Worm (Caenorhabditis elegans) whole organism, L1 larva: ENCODE data around the gene T09A5.5.

Experiments used
- C16A3.4 ChIP-seq: fragments of 150-350 bp; optimal IDR thresholded peaks from 2 replicates; lab custom pipeline; 2014; ENCODE audit warnings: missing biosample characterization, missing genetic modification characterization
- C34B4.2 ChIP-seq: sonication (generic microtip); optimal IDR thresholded peaks from 2 replicates; lab custom pipeline; 2017; ENCODE audit warnings: mild to moderate bottlenecking, missing genetic modification characterization, missing compliant biosample characterization
- aha-1 ChIP-seq: fragments of 150-350 bp; optimal IDR thresholded peaks from 2 replicates; lab custom pipeline; 2014; ENCODE audit warnings: missing biosample characterization, missing genetic modification characterization
- ama-1 ChIP-seq: fragments of 150-350 bp; optimal IDR thresholded peaks from 2 replicates; lab custom pipeline; 2014
- blmp-1 ChIP-seq: fragments of 150-350 bp; optimal IDR thresholded peaks from 2 replicates; lab custom pipeline; 2014; ENCODE audit warnings: missing biosample characterization, missing genetic modification characterization
- ceh-63 ChIP-seq: fragments of 200-800 bp; sonication (Bioruptor generic); optimal IDR thresholded peaks from 2 replicates; lab custom pipeline; 2018; ENCODE audit warnings: mild to moderate bottlenecking, missing genetic modification characterization, missing compliant biosample characterization
- ceh-88 ChIP-seq: fragments of 200-800 bp; sonication (Bioruptor generic); IDR thresholded peaks from 2 replicates; pipeline ENCODE4 v1.3.6; 2022; ENCODE audit warnings: missing genetic modification characterization, missing compliant biosample characterization
- ceh-90 ChIP-seq: sonication (generic microtip); optimal IDR thresholded peaks from 2 replicates; lab custom pipeline; 2016; ENCODE audit warnings: missing genetic modification characterization, missing compliant biosample characterization
- dpl-1 ChIP-seq, 3 experiments: fragments of 150-350 bp in 2 of 3; sonication (generic microtip) in 1 of 3; optimal IDR thresholded peaks; 2 replicates each; lab custom pipeline; 2014 to 2017; ENCODE audit warnings: missing biosample characterization in 3 of 3, missing genetic modification characterization in 3 of 3, missing genetic modification reagents in 3 of 3
- dsc-1 ChIP-seq: sonication (generic microtip); optimal IDR thresholded peaks from 2 replicates; lab custom pipeline; 2016; ENCODE audit warnings: mild to moderate bottlenecking, missing genetic modification characterization, missing compliant biosample characterization
- efl-1 ChIP-seq, 4 experiments: fragments of 150-350 bp; optimal IDR thresholded peaks in 3 of 4; peaks in 1 of 4; 1 replicate in 1 of 4; 2 replicates in 3 of 4; lab custom pipeline; 2014; ENCODE audit warnings: missing biosample characterization in 2 of 4, missing genetic modification characterization in 2 of 4, missing genetic modification reagents in 2 of 4
- egl-27 ChIP-seq, 2 experiments: fragments of 150-350 bp in 1 of 2; sonication (generic microtip); optimal IDR thresholded peaks; 3 replicates each; lab custom pipeline; 2017 to 2018; ENCODE audit warnings: missing biosample characterization in 2 of 2, missing genetic modification characterization in 2 of 2, missing genetic modification reagents in 2 of 2
- fkh-10 ChIP-seq: sonication (generic microtip); optimal IDR thresholded peaks from 2 replicates; lab custom pipeline; 2017; ENCODE audit warnings: missing biosample characterization, missing genetic modification reagents, missing genetic modification characterization
- grh-1 ChIP-seq: fragments of 200-800 bp; sonication (Bioruptor generic); IDR thresholded peaks from 2 replicates; pipeline ENCODE4 v1.3.6; 2022; ENCODE audit warnings: missing genetic modification reagents, missing genetic modification characterization, missing compliant biosample characterization
- hlh-17 ChIP-seq: fragments of 200-800 bp; sonication (Bioruptor generic); optimal IDR thresholded peaks from 2 replicates; lab custom pipeline; 2018; ENCODE audit warnings: missing genetic modification characterization, mild to moderate bottlenecking, missing compliant biosample characterization, moderate library complexity, borderline replicate concordance
- hlh-4 ChIP-seq: sonication (generic microtip); optimal IDR thresholded peaks from 2 replicates; lab custom pipeline; 2016; ENCODE audit warnings: mild to moderate bottlenecking, missing genetic modification characterization, missing compliant biosample characterization
- hpl-2 ChIP-seq: fragments of 150-350 bp; optimal IDR thresholded peaks from 2 replicates; lab custom pipeline; 2014; ENCODE audit warnings: missing biosample characterization, missing genetic modification reagents, missing genetic modification characterization
- jun-1 ChIP-seq: fragments of 150-350 bp; optimal IDR thresholded peaks from 2 replicates; lab custom pipeline; 2014; ENCODE audit warnings: missing biosample characterization, missing genetic modification reagents, missing genetic modification characterization
- lin-14 ChIP-seq: fragments of 200-800 bp; sonication (Bioruptor generic); optimal IDR thresholded peaks from 2 replicates; lab custom pipeline; 2018; ENCODE audit warnings: mild to moderate bottlenecking, missing genetic modification characterization, moderate library complexity, missing compliant biosample characterization
- lin-15B ChIP-seq: fragments of 150-350 bp; sonication (generic microtip); optimal IDR thresholded peaks from 3 replicates; lab custom pipeline; 2014; ENCODE audit warnings: missing biosample characterization, missing genetic modification characterization
- lin-35 ChIP-seq, 2 experiments: fragments of 150-350 bp; optimal IDR thresholded peaks; 2 replicates each; lab custom pipeline; 2014; ENCODE audit warnings: missing biosample characterization in 2 of 2, missing genetic modification characterization in 2 of 2, missing genetic modification reagents in 2 of 2
- lin-39 ChIP-seq: fragments of 150-350 bp; optimal IDR thresholded peaks from 2 replicates; lab custom pipeline; 2014; ENCODE audit warnings: missing biosample characterization, missing genetic modification reagents, missing genetic modification characterization
- lir-3 ChIP-seq: sonication (generic microtip); optimal IDR thresholded peaks from 2 replicates; lab custom pipeline; 2016; ENCODE audit warnings: mild to moderate bottlenecking, missing genetic modification characterization, moderate library complexity, missing compliant biosample characterization; ENCODE audit not compliant: poor library complexity
- mep-1 ChIP-seq: fragments of 150-350 bp; optimal IDR thresholded peaks from 2 replicates; lab custom pipeline; 2014; ENCODE audit warnings: missing biosample characterization, missing genetic modification characterization
- nhr-47 ChIP-seq: sonication (generic microtip); optimal IDR thresholded peaks from 2 replicates; lab custom pipeline; 2016; ENCODE audit warnings: mild to moderate bottlenecking, missing genetic modification characterization, moderate library complexity, missing compliant biosample characterization
- nhr-71 ChIP-seq: sonication (generic microtip); optimal IDR thresholded peaks from 2 replicates; lab custom pipeline; 2016; ENCODE audit warnings: mild to moderate bottlenecking, missing genetic modification characterization, moderate library complexity, missing compliant biosample characterization
- nhr-76 ChIP-seq: sonication (generic microtip); optimal IDR thresholded peaks from 2 replicates; lab custom pipeline; 2017; ENCODE audit warnings: missing biosample characterization, missing genetic modification characterization
- nhr-77 ChIP-seq: fragments of 150-350 bp; optimal IDR thresholded peaks from 2 replicates; lab custom pipeline; 2014; ENCODE audit warnings: missing biosample characterization, missing genetic modification characterization
- nhr-85 ChIP-seq: sonication (generic microtip); peaks from one replicate; lab custom pipeline; 2016; ENCODE audit warnings: missing genetic modification characterization, inconsistent platforms, missing compliant biosample characterization
- pax-3 ChIP-seq: fragments of 200-800 bp; sonication (Bioruptor generic); optimal IDR thresholded peaks from 2 replicates; lab custom pipeline; 2018; ENCODE audit warnings: mild to moderate bottlenecking, missing genetic modification characterization, moderate library complexity, missing compliant biosample characterization
- pqm-1 ChIP-seq: sonication (generic microtip); optimal IDR thresholded peaks from 3 replicates; lab custom pipeline; 2017; ENCODE audit warnings: missing biosample characterization, missing genetic modification characterization
- rnt-1 ChIP-seq: sonication (generic microtip); optimal IDR thresholded peaks from 2 replicates; lab custom pipeline; 2016; ENCODE audit warnings: mild to moderate bottlenecking, missing genetic modification characterization, moderate library complexity, missing compliant biosample characterization
- skn-1 ChIP-seq: fragments of 150-350 bp; optimal IDR thresholded peaks from 2 replicates; lab custom pipeline; 2014; ENCODE audit warnings: missing biosample characterization, missing genetic modification characterization
- snpc-4 ChIP-seq: fragments of 150-350 bp; optimal IDR thresholded peaks from 2 replicates; lab custom pipeline; 2014; ENCODE audit warnings: missing biosample characterization, missing genetic modification characterization
- sptf-1 ChIP-seq: fragments of 150-350 bp; optimal IDR thresholded peaks from 2 replicates; lab custom pipeline; 2014; ENCODE audit warnings: missing biosample characterization, missing genetic modification characterization
- sup-37 ChIP-seq: fragments of 200-800 bp; sonication (Bioruptor generic); optimal IDR thresholded peaks from 2 replicates; lab custom pipeline; 2018; ENCODE audit warnings: mild to moderate bottlenecking, missing genetic modification characterization, missing compliant biosample characterization
- swsn-7 ChIP-seq: sonication (generic microtip); optimal IDR thresholded peaks from 2 replicates; lab custom pipeline; 2016; ENCODE audit warnings: missing genetic modification characterization, missing compliant biosample characterization
- tbx-2 ChIP-seq: sonication (generic microtip); optimal IDR thresholded peaks from 2 replicates; lab custom pipeline; 2016; ENCODE audit warnings: missing genetic modification characterization, missing compliant biosample characterization
- unc-30 ChIP-seq: sonication (generic microtip); optimal IDR thresholded peaks from 2 replicates; lab custom pipeline; 2017; ENCODE audit warnings: missing biosample characterization, missing genetic modification characterization
- unc-62 ChIP-seq: fragments of 150-350 bp; optimal IDR thresholded peaks from 2 replicates; lab custom pipeline; 2014; ENCODE audit warnings: missing biosample characterization, missing genetic modification reagents, missing genetic modification characterization
- unc-86 ChIP-seq: sonication (generic microtip); optimal IDR thresholded peaks from 2 replicates; lab custom pipeline; 2016; ENCODE audit warnings: missing genetic modification characterization, missing compliant biosample characterization
- unc-98 ChIP-seq: fragments of 200-800 bp; sonication (Bioruptor generic); IDR thresholded peaks from 2 replicates; pipeline ENCODE4 v1.3.6; 2022; ENCODE audit warnings: missing genetic modification characterization, missing compliant biosample characterization
- vab-15 ChIP-seq: sonication (generic microtip); optimal IDR thresholded peaks from 2 replicates; lab custom pipeline; 2017; ENCODE audit warnings: missing genotype, mild to moderate bottlenecking, missing genetic modification characterization, missing compliant biosample characterization
- zip-4 ChIP-seq: fragments of 200-800 bp; sonication (Bioruptor generic); optimal IDR thresholded peaks from 2 replicates; lab custom pipeline; 2018; ENCODE audit warnings: mild to moderate bottlenecking, missing genetic modification characterization, moderate library complexity, missing compliant biosample characterization
- ztf-11 ChIP-seq, 2 experiments: sonication (generic microtip); optimal IDR thresholded peaks; 2 replicates each; lab custom pipeline; 2016 to 2017; ENCODE audit warnings: missing genetic modification characterization in 2 of 2, missing biosample characterization in 1 of 2, missing compliant biosample characterization in 1 of 2

T09A5.5 gene

DNA sequence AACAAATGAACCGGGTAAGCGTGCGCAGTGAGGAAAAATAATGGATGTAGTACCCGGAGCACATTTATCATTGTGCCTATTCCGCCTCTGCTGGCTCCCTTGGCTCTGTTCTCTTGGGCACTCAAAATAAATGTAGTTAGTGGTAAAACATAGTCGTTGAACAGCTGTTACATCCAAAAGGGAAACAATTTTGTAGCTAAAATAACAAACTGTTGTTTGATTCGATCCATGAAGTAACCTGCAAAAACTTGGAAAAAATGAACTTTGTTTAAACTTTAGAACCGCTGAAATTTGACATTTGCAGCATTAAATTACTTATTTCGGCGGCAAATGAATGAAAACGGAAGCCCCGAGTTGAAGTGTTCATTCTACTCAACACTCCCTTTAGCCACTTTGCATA lies 40.1 kb upstream of the T09A5.5 start:
- no peak for TF ChIP-seq dpl-1 (GFP tag; optimal IDR thresholded peaks at IDR 0.05; lab: Kevin White, UChicago)
- no peak for TF ChIP-seq skn-1 (tag; lab: Kevin White, UChicago)
- TF ChIP-seq efl-1 (optimal IDR thresholded peaks at IDR 0.05; lab: Kevin White, UChicago), result no peak
- TF ChIP-seq efl-1 (GFP tag; optimal IDR thresholded peaks at IDR 0.05 in 1 of 2; lab: Kevin White, UChicago), result peak in 1 of 2 experiments; percentile 48
- no peak for TF ChIP-seq vab-15 (tag; lab: Kevin White, UChicago)
- TF ChIP-seq snpc-4 (tag; lab: Kevin White, UChicago), result no peak
- TF ChIP-seq lin-35 (GFP tag; optimal IDR thresholded peaks at IDR 0.05; lab: Kevin White, UChicago), result no peak
- no peak for TF ChIP-seq lin-15B (tag; lab: Kevin White, UChicago)
- no peak for TF ChIP-seq tbx-2 (tag; lab: Kevin White, UChicago)
- TF ChIP-seq nhr-85 (tag; lab: Kevin White, UChicago), result peak; percentile 43
- no peak for TF ChIP-seq nhr-47 (tag; lab: Kevin White, UChicago)
- TF ChIP-seq ceh-63 (GFP tag; lab: Kevin White, UChicago), result no peak
- no peak for TF ChIP-seq sup-37 (GFP tag; lab: Kevin White, UChicago)

DNA sequence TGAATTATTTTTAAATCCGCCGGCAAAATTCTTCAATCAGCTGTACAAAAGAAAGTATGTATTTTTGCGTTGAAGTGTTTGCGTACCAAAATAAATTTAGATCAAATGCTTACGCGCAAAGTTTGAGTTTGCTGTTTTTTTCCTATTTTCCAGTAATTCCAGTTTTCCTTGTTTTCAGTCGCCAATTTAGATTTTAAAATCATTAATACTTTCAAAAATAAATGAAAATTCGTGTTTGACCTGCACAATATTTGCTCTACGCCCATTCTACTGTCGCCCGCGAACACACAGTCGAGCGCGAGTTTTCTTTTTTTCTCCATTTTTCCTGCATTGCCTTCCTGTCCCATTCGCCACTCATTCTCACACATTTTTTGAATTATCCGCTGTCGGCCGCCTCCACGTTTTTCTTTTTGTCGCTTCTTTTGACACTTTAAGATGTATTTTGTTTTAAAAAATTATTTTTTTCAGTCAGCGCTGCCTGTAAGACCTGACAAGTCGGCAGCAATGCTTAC lies 39.2 kb upstream of the T09A5.5 start, which contains the start of gene ptc-1:
Gene ptc-1, plus strand, starts transcription at position 462 of the 512 bp plus-strand sequence.
- TF ChIP-seq dsc-1 (tag; lab: Kevin White, UChicago) (peak; percentile 20), nhr-47 (tag; lab: Kevin White, UChicago) (no peak), efl-1 (optimal IDR thresholded peaks at IDR 0.05; lab: Kevin White, UChicago) (no peak), efl-1 (GFP tag; optimal IDR thresholded peaks at IDR 0.05 in 1 of 2; lab: Kevin White, UChicago) (peak in 1 of 2 experiments; percentile 45)

DNA sequence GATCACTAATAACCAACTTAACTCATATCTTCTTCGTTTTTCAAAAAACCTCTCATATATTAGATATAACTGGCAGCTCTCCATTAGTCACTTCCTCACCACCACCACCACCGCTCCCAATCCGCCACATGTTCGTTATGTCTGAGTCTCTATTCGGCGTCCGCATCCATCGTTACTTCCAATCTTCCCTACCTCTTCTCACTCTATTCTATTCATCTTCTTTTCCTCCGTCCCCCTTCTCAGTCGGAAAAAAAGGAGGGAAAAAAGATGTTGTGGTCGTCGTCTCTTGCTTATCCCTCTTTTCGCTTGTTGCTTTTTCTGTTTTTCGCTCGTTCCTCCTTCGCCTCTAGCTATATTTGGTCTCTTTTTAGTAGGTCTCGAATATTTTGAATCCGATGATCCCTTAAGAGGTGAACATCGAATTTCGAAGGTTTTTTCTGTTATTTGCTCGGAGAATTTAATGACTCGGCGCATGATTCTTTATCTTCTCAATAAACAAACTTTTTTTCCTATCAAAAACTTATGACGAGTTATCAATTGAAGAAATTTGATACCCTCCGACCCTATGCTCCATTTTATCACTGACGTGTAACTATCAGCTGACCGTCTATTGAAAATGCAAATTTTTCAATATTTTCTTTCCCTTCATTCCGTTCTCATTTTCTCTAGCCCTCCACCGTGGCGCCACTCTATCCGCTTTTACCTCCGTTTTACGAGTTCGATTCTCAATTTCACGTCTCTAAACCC lies 38.5 kb upstream of the T09A5.5 start:
- no peak for TF ChIP-seq ceh-90 (tag; lab: Kevin White, UChicago)
- TF ChIP-seq ama-1, result peak; percentile 58
- TF ChIP-seq mep-1, result peak; percentile 69
- TF ChIP-seq ztf-11 (tag; optimal IDR thresholded peaks at IDR 0.05; lab: Kevin White, UChicago), result no peak
- TF ChIP-seq hlh-4 (tag; lab: Kevin White, UChicago), result no peak
- no peak for TF ChIP-seq grh-1 (GFP tag; lab: Robert Waterston, UW)
- no peak for TF ChIP-seq lir-3 (tag; lab: Kevin White, UChicago)
- TF ChIP-seq lin-14, result peak; percentile 87
- TF ChIP-seq C16A3.4 (tag; lab: Kevin White, UChicago), result no peak
- TF ChIP-seq hpl-2 (GFP tag; lab: Kevin White, UChicago), result no peak
- TF ChIP-seq efl-1 (optimal IDR thresholded peaks at IDR 0.05; lab: Kevin White, UChicago), result peak; percentile 8 to 37
- TF ChIP-seq efl-1 (GFP tag; optimal IDR thresholded peaks at IDR 0.05 in 1 of 2; lab: Kevin White, UChicago), result peak in 1 of 2 experiments; percentile 68
- no peak for TF ChIP-seq egl-27 (tag; optimal IDR thresholded peaks at IDR 0.05; lab: Kevin White, UChicago)
- no peak for TF ChIP-seq unc-86 (tag; lab: Kevin White, UChicago)
- no peak for TF ChIP-seq skn-1 (tag; lab: Kevin White, UChicago)
- TF ChIP-seq nhr-47 (tag; lab: Kevin White, UChicago), result peak; percentile 4
- TF ChIP-seq rnt-1, result peak; percentile 71
- peak; percentile 46 for TF ChIP-seq swsn-7 (tag; lab: Kevin White, UChicago)
- TF ChIP-seq unc-30 (tag; lab: Kevin White, UChicago), result no peak
- TF ChIP-seq fkh-10 (GFP tag; lab: Kevin White, UChicago), result peak; percentile 6
- no peak for TF ChIP-seq lin-39
- no peak for TF ChIP-seq C34B4.2 (tag; lab: Kevin White, UChicago)
- TF ChIP-seq pax-3 (tag; lab: Kevin White, UChicago), result no peak
- TF ChIP-seq zip-4 (GFP tag; lab: Kevin White, UChicago), result no peak
- no peak for TF ChIP-seq sup-37 (GFP tag; lab: Kevin White, UChicago)
- peak; percentile 73 for TF ChIP-seq blmp-1 (tag; lab: Kevin White, UChicago)
- no peak for TF ChIP-seq unc-62 (GFP tag; lab: Kevin White, UChicago)
- no peak for TF ChIP-seq nhr-76 (tag; lab: Kevin White, UChicago)
- no peak for TF ChIP-seq jun-1 (tag; lab: Kevin White, UChicago)
- TF ChIP-seq unc-98 (GFP tag; lab: Robert Waterston, UW), result no peak
- no peak for TF ChIP-seq nhr-77
- no peak for TF ChIP-seq pqm-1 (tag; lab: Kevin White, UChicago)
- no peak for TF ChIP-seq sptf-1 (tag; lab: Kevin White, UChicago)
- TF ChIP-seq nhr-71 (tag; lab: Kevin White, UChicago), result peak; percentile 58
- TF ChIP-seq ceh-88, result no peak
- TF ChIP-seq aha-1 (tag; lab: Kevin White, UChicago), result no peak
- TF ChIP-seq hlh-17 (GFP tag; lab: Kevin White, UChicago), result no peak
- no peak for TF ChIP-seq nhr-85 (tag; lab: Kevin White, UChicago)
- TF ChIP-seq lin-15B (tag; lab: Kevin White, UChicago), result no peak
